Worm (Caenorhabditis elegans): ENCODE results near the gene T20D4.3.

ce11 chrV:3463514-3463913 lies 45.5 kb downstream of the T20D4.3 start, which contains the start of gene slc-28.1:
- TF ChIP-seq lin-13 (GFP tag; optimal IDR thresholded peaks at IDR 0.05) (no peak), nhr-129 (tag; optimal IDR thresholded peaks at IDR 0.05) (no peak), alr-1 (tag; optimal IDR thresholded peaks at IDR 0.05) (no peak), nhr-11 (tag; optimal IDR thresholded peaks at IDR 0.05) (no peak), unc-39 (tag; optimal IDR thresholded peaks at IDR 0.05) (no peak), elt-3 (tag; optimal IDR thresholded peaks at IDR 0.05) (no peak), zag-1 (tag; optimal IDR thresholded peaks at IDR 0.05) (no peak), ceh-16 (tag; optimal IDR thresholded peaks at IDR 0.05) (no peak)

All from whole organism, L2 larva.